Fruit fly (Drosophila melanogaster): ENCODE results near the gene Sgt1.

- TF ChIP-seq ttk (optimal IDR thresholded peaks at IDR 0.05) (no peak), Sin3A (optimal IDR thresholded peaks at IDR 0.05) (no peak), h (optimal IDR thresholded peaks at IDR 0.05) (no peak)
These were observed 44.0 kb upstream of the Sgt1 start for dm6 chr3R:8349106-8349448.

Data from Kc167 (cell line).